Fruit fly (Drosophila melanogaster): ENCODE data around the gene Gas41.

- TF ChIP-seq Smox (GFP tag; optimal IDR thresholded peaks at IDR 0.05): peak; percentile 55
- TF ChIP-seq Eip78C (GFP tag): peak; percentile 86
- TF ChIP-seq CG3032 (tag; optimal IDR thresholded peaks at IDR 0.05): no peak
- peak; percentile 29 for TF ChIP-seq CG10631 (GFP tag; optimal IDR thresholded peaks at IDR 0.05)
- no peak for TF ChIP-seq salr (GFP tag; optimal IDR thresholded peaks at IDR 0.05)
Measured at dm6 chr2L:6968013-6968517, 18.1 kb upstream of the Gas41 start.
